Worm (Caenorhabditis elegans): Measurements from ENCODE around the gene mib-1.

ce11 chrIII:11267372-11267771 is 23.1 kb downstream of the mib-1 start:
- TF ChIP-seq flh-1 (GFP tag; optimal IDR thresholded peaks at IDR 0.05) (no peak), elt-3 (tag; optimal IDR thresholded peaks at IDR 0.05) (no peak)
